Worm (Caenorhabditis elegans): ENCODE measurements around the gene gst-35.

DNA sequence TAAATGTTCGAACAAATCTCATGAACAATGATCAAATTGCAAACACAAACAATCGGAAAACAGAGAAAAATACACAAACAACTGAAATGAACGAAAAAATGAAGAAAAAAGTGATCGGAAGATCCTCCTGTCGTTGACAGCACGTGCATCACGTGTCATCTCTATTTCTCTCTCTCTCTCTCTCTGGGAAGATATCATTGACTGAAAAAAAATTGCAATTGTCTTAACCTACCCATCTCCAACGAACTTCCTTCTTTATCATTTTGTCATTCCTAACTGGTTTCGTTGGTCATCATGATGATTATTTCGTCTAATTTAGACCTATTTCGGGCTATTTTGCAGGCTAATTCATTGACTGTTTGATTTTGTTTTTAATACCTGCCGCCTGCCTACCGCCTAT is 20.2 kb upstream of the gst-35 start:
- no peak for TF ChIP-seq mxl-1 (tag; optimal IDR thresholded peaks at IDR 0.05)
- TF ChIP-seq unc-62 (GFP tag; optimal IDR thresholded peaks at IDR 0.05), result no peak
- no peak for TF ChIP-seq ama-1 (optimal IDR thresholded peaks at IDR 0.05)
- TF ChIP-seq ama-1 (GFP tag; optimal IDR thresholded peaks at IDR 0.05), result no peak
- no peak for TF ChIP-seq snpc-4 (GFP tag; optimal IDR thresholded peaks at IDR 0.05)
- no peak for TF ChIP-seq snpc-4 (tag; optimal IDR thresholded peaks at IDR 0.05)

Measured in whole organism, young adult.